Worm (Caenorhabditis elegans) whole organism, midembryonic: ENCODE results near the gene wnk-1.

Experiments
- cog-1 ChIP-seq: sonication (generic microtip); optimal IDR thresholded peaks from 2 replicates; lab custom pipeline; 2016; ENCODE audit warnings: missing genetic modification characterization, missing compliant biosample characterization
- flt-1 ChIP-seq: fragments of 200-800 bp; sonication (Bioruptor generic); IDR thresholded peaks from 2 replicates; pipeline ENCODE4 v1.3.6; 2022; ENCODE audit warnings: missing genetic modification characterization, missing compliant biosample characterization
- tab-1 ChIP-seq: fragments of 200-800 bp; sonication (Bioruptor generic); IDR thresholded peaks from 2 replicates; pipeline ENCODE4 v1.3.6; 2022; ENCODE audit warnings: missing genetic modification characterization, missing compliant biosample characterization
- ztf-29 ChIP-seq: fragments of 200-800 bp; sonication (Bioruptor generic); IDR thresholded peaks from 2 replicates; pipeline ENCODE4 v1.3.6; 2022; ENCODE audit warnings: missing genetic modification reagents, missing genetic modification characterization, missing compliant biosample characterization

- TF ChIP-seq flt-1 (GFP tag; lab: Robert Waterston, UW) (no peak), ztf-29 (GFP tag; lab: Robert Waterston, UW) (no peak), tab-1 (GFP tag; lab: Robert Waterston, UW) (no peak), cog-1 (no peak)
These were observed 15.9 kb downstream of the wnk-1 start for ce11 chrIV:9215824-9216223.
